Fruit fly (Drosophila melanogaster): ENCODE data around the gene CG42729.
A peak's percentile ranks its signal among the peaks of the same experiment; 100 is the strongest.

Gene CG42729

dm6 chr3L:15507148-15507896 lies 20.0 kb downstream of the CG42729 start:
- 0 out of 3 replicates have a peak, but pooled peaks have one; percentile 10 for TF ChIP-seq Opbp (GFP tag; IDR thresholded peaks at IDR 0.05; ENCODE audit: partially characterized antibody)
- TF ChIP-seq CG9437 (GFP tag; optimal IDR thresholded peaks at IDR 0.05) = peak; percentile 19
- TF ChIP-seq CG1024 (GFP tag; IDR thresholded peaks at IDR 0.05) = no peak
- no peak for TF ChIP-seq dmrt11E (tag; optimal IDR thresholded peaks at IDR 0.05)
- TF ChIP-seq sens (GFP tag) = peak; percentile 62
- 0 out of 2 replicates have a peak, but pooled peaks have one; percentile 4 for TF ChIP-seq Xrp1 (GFP tag; IDR thresholded peaks at IDR 0.05)
- TF ChIP-seq chm (GFP tag; IDR thresholded peaks at IDR 0.05) = 0 out of 2 replicates have a peak, but pooled peaks have one; percentile 21
- TF ChIP-seq Side (GFP tag; optimal IDR thresholded peaks at IDR 0.05) = no peak
- peak; percentile 15 for TF ChIP-seq cwo (GFP tag; optimal IDR thresholded peaks at IDR 0.05)
- no peak for TF ChIP-seq CG12219 (GFP tag; optimal IDR thresholded peaks at IDR 0.05)
- peak; percentile 2 for TF ChIP-seq cad (GFP tag; optimal IDR thresholded peaks at IDR 0.05)
- 0 out of 4 replicates have a peak, but pooled peaks have one; percentile 29 for TF ChIP-seq chinmo (GFP tag; IDR thresholded peaks at IDR 0.05; ENCODE audit: partially characterized antibody)
- peak; percentile 15; the same call in 1 of the 2 replicates for TF ChIP-seq bbx (GFP tag; IDR thresholded peaks at IDR 0.05; ENCODE audit: partially characterized antibody)
- peak in 1 of 2 experiments; percentile 90 for TF ChIP-seq Pdp1 (GFP tag; optimal IDR thresholded peaks at IDR 0.05)
- 0 out of 3 replicates have a peak, but pooled peaks have one; percentile 11 for TF ChIP-seq Doc3 (GFP tag; IDR thresholded peaks at IDR 0.05; ENCODE audit: partially characterized antibody)
- TF ChIP-seq yki (optimal IDR thresholded peaks at IDR 0.05) = peak; percentile 66
- TF ChIP-seq Dll (GFP tag; IDR thresholded peaks at IDR 0.05; ENCODE audit: partially characterized antibody) = 0 out of 4 replicates have a peak, but pooled peaks have one; percentile 46
- peak; percentile 2 for TF ChIP-seq pros (GFP tag; optimal IDR thresholded peaks at IDR 0.05)
- peak; percentile 9; the same call in 1 of the 2 replicates for TF ChIP-seq CG14441 (GFP tag; IDR thresholded peaks at IDR 0.05)
- TF ChIP-seq ttk (GFP tag; IDR thresholded peaks at IDR 0.05) = no peak
- TF ChIP-seq Hr78 (GFP tag; optimal IDR thresholded peaks at IDR 0.05) = peak in 1 of 2 experiments; percentile 81
- no peak for TF ChIP-seq sima (GFP tag; optimal IDR thresholded peaks at IDR 0.05)
- peak; percentile 90 for TF ChIP-seq CG17802 (tag; optimal IDR thresholded peaks at IDR 0.05)
- TF ChIP-seq oc (tag; optimal IDR thresholded peaks at IDR 0.05) = no peak
- no peak for TF ChIP-seq CG15011 (GFP tag; optimal IDR thresholded peaks at IDR 0.05)
- TF ChIP-seq cato (GFP tag; optimal IDR thresholded peaks at IDR 0.05; ENCODE audit: borderline replicate concordance) = no peak
- TF ChIP-seq dm (GFP tag; optimal IDR thresholded peaks at IDR 0.05) = peak; percentile 33
- TF ChIP-seq CG3163 (GFP tag; optimal IDR thresholded peaks at IDR 0.05) = peak; percentile 11
- TF ChIP-seq CG4707 (GFP tag; optimal IDR thresholded peaks at IDR 0.05) = peak; percentile 47
- no peak for TF ChIP-seq ato (GFP tag; IDR thresholded peaks at IDR 0.05; ENCODE audit: partially characterized antibody)
- 0 out of 3 replicates have a peak, but pooled peaks have one; percentile 35 for TF ChIP-seq CG2199 (GFP tag; IDR thresholded peaks at IDR 0.05)
- peak; percentile 95 to 97 for TF ChIP-seq Trl (optimal IDR thresholded peaks at IDR 0.05)
- no peak for TF ChIP-seq Trl (GFP tag; optimal IDR thresholded peaks at IDR 0.05)
- no peak for TF ChIP-seq CTCF (GFP tag; optimal IDR thresholded peaks at IDR 0.05)

DNA sequence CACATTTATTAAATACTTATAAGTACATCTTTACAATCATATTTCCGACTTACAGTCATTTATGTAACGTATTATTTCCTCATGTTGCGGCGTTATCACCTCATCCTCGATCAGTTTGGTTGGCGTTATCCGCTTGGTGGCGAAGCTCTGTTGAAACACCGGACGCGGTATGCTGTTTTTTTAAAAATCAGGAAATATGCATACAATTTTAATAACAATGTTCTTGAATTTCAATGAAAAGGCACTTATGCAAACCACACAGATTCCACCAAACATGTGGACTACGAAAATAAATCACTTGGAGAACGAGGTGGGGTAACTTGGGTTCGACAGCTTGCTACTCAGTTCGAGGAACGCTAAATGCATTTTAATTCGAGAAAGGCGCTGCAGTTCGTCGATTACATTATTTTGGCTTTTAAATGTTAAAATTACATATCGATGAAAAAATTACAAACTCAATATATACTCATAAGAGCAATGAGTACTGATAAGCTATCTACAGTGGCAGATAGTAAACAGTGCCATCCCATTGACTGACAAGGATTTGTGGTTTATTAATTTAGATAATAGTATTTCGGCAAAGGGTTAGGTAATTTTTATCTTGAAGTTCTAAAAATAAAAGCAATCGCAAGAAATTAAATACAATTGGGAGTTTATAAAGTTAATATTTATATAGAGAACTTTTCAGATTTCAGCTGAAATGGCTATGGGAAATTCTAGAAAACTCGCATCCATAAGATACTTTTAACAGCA lies 21.0 kb downstream of the CG42729 start:
- TF ChIP-seq bsh (GFP tag; optimal IDR thresholded peaks at IDR 0.05) (no peak), CG17359 (tag; optimal IDR thresholded peaks at IDR 0.05) (no peak), Med (GFP tag) (peak; percentile 21), Fer2 (tag; optimal IDR thresholded peaks at IDR 0.05) (no peak), CG31388 (GFP tag; optimal IDR thresholded peaks at IDR 0.05) (no peak), exex (tag; optimal IDR thresholded peaks at IDR 0.05) (peak; percentile 25), CG30020 (tag; optimal IDR thresholded peaks at IDR 0.05) (no peak), CG17612 (GFP tag; IDR thresholded peaks at IDR 0.05) (no peak), Mad (GFP tag; optimal IDR thresholded peaks at IDR 0.05) (no peak), CG6791 (GFP tag; IDR thresholded peaks at IDR 0.05; ENCODE audit: partially characterized antibody) (no peak), dimm (GFP tag; IDR thresholded peaks at IDR 0.05) (no peak), Antp (GFP tag; optimal IDR thresholded peaks at IDR 0.05) (no peak), Pdp1 (GFP tag; optimal IDR thresholded peaks at IDR 0.05) (peak in 1 of 2 experiments; percentile 58), eyg (GFP tag; optimal IDR thresholded peaks at IDR 0.05) (no peak), CG2129 (GFP tag; IDR thresholded peaks at IDR 0.05; ENCODE audit: partially characterized antibody) (no peak), CG17385 (GFP tag; optimal IDR thresholded peaks at IDR 0.05) (no peak)

Measured in whole organism, embryonic.